Worm (Caenorhabditis elegans): Measurements from ENCODE around the gene rnh-1.2.
"Not testable (repeated sequence)": the region's sequence is repeated elsewhere in the genome, so short reads cannot be mapped to it uniquely, and the experiment has no call there.

rnh-1.2 gene

ce11 chrII:9841985-9842505 lies at the start of gene rnh-1.2:
rnh-1.2 (minus strand) TSS chrII:9842035.
- TF ChIP-seq unc-62 (GFP tag; optimal IDR thresholded peaks at IDR 0.05): no peak

- TF ChIP-seq unc-62 (GFP tag; optimal IDR thresholded peaks at IDR 0.05): no peak
Measured at ce11 chrII:9891031-9891689, 49.3 kb upstream of the rnh-1.2 start, which contains the start of gene vgln-1. vgln-1 (minus strand) TSS chrII:9891081.

ce11 chrII:9888549-9888948 lies 46.7 kb upstream of the rnh-1.2 start:
- TF ChIP-seq unc-62 (GFP tag; optimal IDR thresholded peaks at IDR 0.05): no peak

ce11 chrII:9886216-9886615 lies 44.4 kb upstream of the rnh-1.2 start, which contains the start of gene algn-8:
algn-8 (minus strand) TSS chrII:9886442.
- no peak for TF ChIP-seq unc-62 (GFP tag; optimal IDR thresholded peaks at IDR 0.05)

ce11 chrII:9880826-9881225 lies 39.0 kb upstream of the rnh-1.2 start, which contains the start of gene C08H9.15:
C08H9.15 (plus strand) TSS chrII:9881193.
- no peak for TF ChIP-seq unc-62 (GFP tag; optimal IDR thresholded peaks at IDR 0.05)

ce11 chrII:9879815-9880214 lies 38.0 kb upstream of the rnh-1.2 start:
- no peak for TF ChIP-seq unc-62 (GFP tag; optimal IDR thresholded peaks at IDR 0.05)

- no peak for TF ChIP-seq unc-62 (GFP tag; optimal IDR thresholded peaks at IDR 0.05)
Measured at ce11 chrII:9874508-9875229, 32.8 kb upstream of the rnh-1.2 start, which contains the start of the genes chil-2 and ctsa-3.2. chil-2 (minus strand) TSS chrII:9874608. ctsa-3.2 (plus strand) TSS chrII:9875179.

ce11 chrII:9872961-9873360 lies 31.1 kb upstream of the rnh-1.2 start, which contains the start of gene chil-8:
chil-8 (minus strand) TSS chrII:9873061.
- TF ChIP-seq unc-62 (GFP tag; optimal IDR thresholded peaks at IDR 0.05): no peak

ce11 chrII:9871061-9871460 lies 29.2 kb upstream of the rnh-1.2 start, which contains the start of gene chil-7:
chil-7 (minus strand) TSS chrII:9871172.
- no peak for TF ChIP-seq unc-62 (GFP tag; optimal IDR thresholded peaks at IDR 0.05)

ce11 chrII:9868698-9869097 lies 26.9 kb upstream of the rnh-1.2 start, which contains the start of gene old-1:
old-1 (minus strand) TSS chrII:9868747.
- no peak for TF ChIP-seq unc-62 (GFP tag; optimal IDR thresholded peaks at IDR 0.05)

- TF ChIP-seq unc-62 (GFP tag; optimal IDR thresholded peaks at IDR 0.05): no peak
Measured at ce11 chrII:9868207-9868606, 26.4 kb upstream of the rnh-1.2 start.

- TF ChIP-seq unc-62 (GFP tag; optimal IDR thresholded peaks at IDR 0.05): not testable (repeated sequence)
Measured at ce11 chrII:9866378-9866777, 24.5 kb upstream of the rnh-1.2 start, which contains the start of gene chil-1. chil-1 (minus strand) TSS chrII:9866478.

- TF ChIP-seq unc-62 (GFP tag; optimal IDR thresholded peaks at IDR 0.05): no peak
Measured at ce11 chrII:9862147-9862546, 20.3 kb upstream of the rnh-1.2 start, which contains the start of gene C08H9.18. C08H9.18 (minus strand) TSS chrII:9862247.

- TF ChIP-seq unc-62 (GFP tag; optimal IDR thresholded peaks at IDR 0.05): no peak
Measured at ce11 chrII:9861394-9861793, 19.6 kb upstream of the rnh-1.2 start, which contains the start of gene chil-3. chil-3 (minus strand) TSS chrII:9861494.

ce11 chrII:9859575-9859974 lies 17.7 kb upstream of the rnh-1.2 start, which contains the start of gene chil-5:
chil-5 (minus strand) TSS chrII:9859675.
- TF ChIP-seq unc-62 (GFP tag; optimal IDR thresholded peaks at IDR 0.05): no peak

ce11 chrII:9857791-9858190 lies 16.0 kb upstream of the rnh-1.2 start, which contains the start of gene chil-6:
chil-6 (minus strand) TSS chrII:9857891.
- TF ChIP-seq unc-62 (GFP tag; optimal IDR thresholded peaks at IDR 0.05): no peak

Measured in whole organism, dauer.